Fruit fly (Drosophila melanogaster) whole organism, embryonic: ENCODE measurements around the gene DPCoAC.
A peak's percentile ranks its signal among the peaks of the same experiment; 100 is the strongest.

Experiments
- ATbp ChIP-seq: fragments of 200-800 bp; sonication (Bioruptor generic); optimal IDR thresholded peaks from 2 replicates; lab custom pipeline; 2017; ENCODE audit warnings: missing biosample characterization, mild to moderate bottlenecking, missing genetic modification characterization, missing genetic modification reagents
- Aef1 ChIP-seq: fragments of 200-800 bp; sonication (Bioruptor generic); IDR thresholded peaks from 3 replicates; pipeline ENCODE4 v1.3.6; 2022; ENCODE audit warnings: missing biosample characterization, missing genetic modification characterization
- B-H1 ChIP-seq: fragments of 200-800 bp; sonication (Bioruptor generic); IDR thresholded peaks from 3 replicates; pipeline ENCODE4 v1.3.6; 2022; ENCODE audit warnings: missing biosample characterization, missing genetic modification characterization
- Bgb ChIP-seq: fragments of 200-800 bp; sonication (Bioruptor generic); IDR thresholded peaks from 2 replicates; pipeline ENCODE4 v1.3.6; 2022; ENCODE audit warnings: missing biosample characterization, missing genetic modification characterization; ENCODE audit not compliant: partially characterized antibody
- CG10565 ChIP-seq: fragments of 200-800 bp; sonication (Bioruptor generic); optimal IDR thresholded peaks from 3 replicates; lab custom pipeline; 2016; ENCODE audit warnings: missing biosample characterization, mild to moderate bottlenecking, missing genetic modification characterization
- CG10979 ChIP-seq: fragments of 200-800 bp; sonication (Bioruptor generic); optimal IDR thresholded peaks from 2 replicates; lab custom pipeline; 2018; ENCODE audit warnings: missing biosample characterization, mild to moderate bottlenecking, missing genetic modification characterization, moderate library complexity
- CG12744 ChIP-seq: fragments of 200-800 bp; sonication (Bioruptor generic); optimal IDR thresholded peaks from 2 replicates; lab custom pipeline; 2016; ENCODE audit warnings: missing biosample characterization, missing genetic modification characterization
- CG13424 ChIP-seq: fragments of 200-800 bp; sonication (Bioruptor generic); optimal IDR thresholded peaks from 2 replicates; lab custom pipeline; 2019; ENCODE audit warnings: missing biosample characterization, mild to moderate bottlenecking, missing genetic modification characterization, moderate library complexity
- CG13624 ChIP-seq: fragments of 200-800 bp; sonication (Bioruptor generic); optimal IDR thresholded peaks from 2 replicates; lab custom pipeline; 2016; ENCODE audit warnings: missing biosample characterization, missing genetic modification characterization
- CG14050 ChIP-seq: fragments of 200-800 bp; sonication (Bioruptor generic); IDR thresholded peaks from 3 replicates; pipeline ENCODE4 v1.3.6; 2022; ENCODE audit warnings: missing biosample characterization, missing genetic modification characterization
- CG14441 ChIP-seq: fragments of 200-800 bp; sonication (Bioruptor generic); IDR thresholded peaks from 2 replicates; pipeline ENCODE4 v1.3.6; 2022; ENCODE audit warnings: missing biosample characterization, missing genetic modification characterization
- CG14710 ChIP-seq: fragments of 200-800 bp; sonication (Bioruptor generic); optimal IDR thresholded peaks from 3 replicates; lab custom pipeline; 2019; ENCODE audit warnings: missing biosample characterization, mild to moderate bottlenecking, missing genetic modification characterization, moderate library complexity
- CG15514 ChIP-seq: fragments of 200-800 bp; sonication (Bioruptor generic); optimal IDR thresholded peaks from 3 replicates; lab custom pipeline; 2017; ENCODE audit warnings: missing biosample characterization, missing genetic modification characterization, mild to moderate bottlenecking, moderate library complexity, missing genetic modification reagents
- CG15696 ChIP-seq: fragments of 200-800 bp; sonication (Bioruptor generic); optimal IDR thresholded peaks from 2 replicates; lab custom pipeline; 2019; ENCODE audit warnings: missing biosample characterization, mild to moderate bottlenecking, missing genetic modification characterization, moderate library complexity
- CG16813 ChIP-seq: fragments of 200-800 bp; sonication (Bioruptor generic); IDR thresholded peaks from 3 replicates; pipeline ENCODE4 v1.3.6; 2022; ENCODE audit warnings: missing biosample characterization, missing genetic modification characterization; ENCODE audit not compliant: partially characterized antibody
- CG18619 ChIP-seq: fragments of 200-800 bp; sonication (Bioruptor generic); optimal IDR thresholded peaks from 3 replicates; lab custom pipeline; 2017; ENCODE audit warnings: missing biosample characterization, mild to moderate bottlenecking, missing genetic modification characterization
- CG2202 ChIP-seq: fragments of 200-800 bp; sonication (Bioruptor generic); optimal IDR thresholded peaks from 2 replicates; lab custom pipeline; 2018; ENCODE audit warnings: missing biosample characterization, mild to moderate bottlenecking, missing genetic modification characterization
- CG3407 ChIP-seq: fragments of 200-800 bp; sonication (Bioruptor generic); optimal IDR thresholded peaks from 2 replicates; lab custom pipeline; 2018; ENCODE audit warnings: missing biosample characterization, mild to moderate bottlenecking, missing genetic modification characterization
- CG34422 ChIP-seq: fragments of 200-800 bp; sonication (Bioruptor generic); IDR thresholded peaks from 3 replicates; pipeline ENCODE4 v1.3.6; 2022; ENCODE audit warnings: missing biosample characterization, missing genetic modification characterization
- CG43689 ChIP-seq: fragments of 200-800 bp; sonication (Bioruptor generic); IDR thresholded peaks from 2 replicates; pipeline ENCODE4 v1.3.6; 2022; ENCODE audit warnings: missing biosample characterization, missing genetic modification characterization
- CG6791 ChIP-seq: fragments of 200-800 bp; sonication (Bioruptor generic); IDR thresholded peaks from 3 replicates; pipeline ENCODE4 v1.3.6; 2022; ENCODE audit warnings: missing biosample characterization, missing genetic modification characterization; ENCODE audit not compliant: partially characterized antibody
- CG8388 ChIP-seq: fragments of 200-800 bp; sonication (Bioruptor generic); optimal IDR thresholded peaks from 2 replicates; lab custom pipeline; 2019; ENCODE audit warnings: missing biosample characterization, mild to moderate bottlenecking, missing genetic modification characterization, moderate library complexity
- Chrac-16 ChIP-seq: fragments of 200-800 bp; sonication (Bioruptor generic); optimal IDR thresholded peaks from 3 replicates; lab custom pipeline; 2016; ENCODE audit warnings: missing biosample characterization, missing genetic modification characterization
- Dfd ChIP-seq, 2 experiments: fragments of >200 bp; optimal IDR thresholded peaks; 2 replicates each; lab custom pipeline; 2017; ENCODE audit warnings: missing biosample characterization in 2 of 2, missing genetic modification characterization in 2 of 2
- Dip3 ChIP-seq: fragments of 200-800 bp; sonication (Bioruptor generic); optimal IDR thresholded peaks from 3 replicates; lab custom pipeline; 2016; ENCODE audit warnings: missing biosample characterization, missing genetic modification characterization
- Doc2 ChIP-seq: fragments of 200-800 bp; sonication (Bioruptor generic); IDR thresholded peaks from 2 replicates; pipeline ENCODE4 v1.3.6; 2022; ENCODE audit warnings: missing biosample characterization, missing genetic modification characterization
- Ets97D ChIP-seq: fragments of 200-800 bp; sonication (Bioruptor generic); optimal IDR thresholded peaks from 3 replicates; lab custom pipeline; 2016; ENCODE audit warnings: missing biosample characterization, missing genetic modification characterization
- H15 ChIP-seq: fragments of 200-800 bp; sonication (Bioruptor generic); IDR thresholded peaks from 3 replicates; pipeline ENCODE4 v1.3.6; 2022; ENCODE audit warnings: missing biosample characterization, missing genetic modification characterization
- Mes4 ChIP-seq: fragments of 200-800 bp; sonication (Bioruptor generic); optimal IDR thresholded peaks from 2 replicates; lab custom pipeline; 2016; ENCODE audit warnings: missing biosample characterization, missing genetic modification characterization
- NFAT ChIP-seq: fragments of 200-800 bp; sonication (Bioruptor generic); IDR thresholded peaks from 2 replicates; pipeline ENCODE4 v1.3.6; 2022; ENCODE audit warnings: missing biosample characterization, missing genetic modification characterization
- Nf-YB ChIP-seq: fragments of 200-800 bp; sonication (Bioruptor generic); optimal IDR thresholded peaks from 3 replicates; lab custom pipeline; 2019; ENCODE audit warnings: missing biosample characterization, mild to moderate bottlenecking, missing genetic modification characterization, moderate library complexity
- Ravus ChIP-seq: fragments of 200-800 bp; sonication (Bioruptor generic); IDR thresholded peaks from 2 replicates; pipeline ENCODE4 v1.3.6; 2022; ENCODE audit warnings: missing biosample characterization, missing genetic modification characterization
- abd-A ChIP-seq: fragments of 200-800 bp; sonication (Bioruptor generic); optimal IDR thresholded peaks from 3 replicates; lab custom pipeline; 2019; ENCODE audit warnings: missing biosample characterization, mild to moderate bottlenecking, missing genetic modification characterization, moderate library complexity
- br ChIP-seq: fragments of >200 bp; optimal IDR thresholded peaks from 2 replicates; lab custom pipeline; 2017
- cad ChIP-seq: fragments of >200 bp; optimal IDR thresholded peaks from 2 replicates; lab custom pipeline; 2017; ENCODE audit warnings: missing biosample characterization, missing genetic modification characterization
- dpn ChIP-seq, 2 experiments: fragments of 200-800 bp; sonication (Bioruptor generic); optimal IDR thresholded peaks; 3 replicates each; lab custom pipeline; 2016; ENCODE audit warnings: missing biosample characterization in 2 of 2, missing genetic modification characterization in 2 of 2
- emc ChIP-seq: fragments of 200-800 bp; sonication (Bioruptor generic); optimal IDR thresholded peaks from 2 replicates; lab custom pipeline; 2016; ENCODE audit warnings: missing biosample characterization, missing genetic modification characterization
- knrl ChIP-seq: fragments of 200-800 bp; sonication (Bioruptor generic); IDR thresholded peaks from 3 replicates; pipeline ENCODE4 v1.3.6; 2022; ENCODE audit warnings: missing biosample characterization, missing genetic modification characterization; ENCODE audit not compliant: partially characterized antibody
- lola ChIP-seq, 3 experiments: fragments of >200 bp in 2 of 3; fragments of 200-800 bp in 1 of 3; sonication (Bioruptor generic) in 1 of 3; optimal IDR thresholded peaks; 2 replicates each; lab custom pipeline; 2017 to 2019; ENCODE audit warnings: missing biosample characterization in 3 of 3, missing genetic modification characterization in 3 of 3, mild to moderate bottlenecking in 1 of 3, moderate library complexity in 1 of 3
- maf-S ChIP-seq: fragments of 200-800 bp; sonication (Bioruptor generic); optimal IDR thresholded peaks from 2 replicates; lab custom pipeline; 2016; ENCODE audit warnings: missing biosample characterization, missing genetic modification characterization
- oc ChIP-seq: fragments of 200-800 bp; sonication (Bioruptor generic); optimal IDR thresholded peaks from 2 replicates; lab custom pipeline; 2018; ENCODE audit warnings: missing biosample characterization, mild to moderate bottlenecking, missing genetic modification characterization, moderate library complexity
- phol ChIP-seq: fragments of 200-800 bp; sonication (Bioruptor generic); optimal IDR thresholded peaks from 3 replicates; lab custom pipeline; 2018; ENCODE audit warnings: missing biosample characterization, mild to moderate bottlenecking, missing genetic modification characterization, moderate library complexity
- sens ChIP-seq: fragments of 200-800 bp; sonication (Bioruptor generic); peaks from one replicate; lab custom pipeline; 2016; ENCODE audit warnings: missing biosample characterization, missing genetic modification characterization
- sens-2 ChIP-seq: fragments of 200-800 bp; sonication (Bioruptor generic); IDR thresholded peaks from 2 replicates; pipeline ENCODE4 v1.3.6; 2022; ENCODE audit warnings: missing biosample characterization, missing genetic modification characterization
- sim ChIP-seq: fragments of 200-800 bp; sonication (Bioruptor generic); IDR thresholded peaks from 2 replicates; pipeline ENCODE4 v1.3.6; 2022; ENCODE audit warnings: missing biosample characterization, missing genetic modification characterization
- trh ChIP-seq: fragments of 200-800 bp; sonication (Bioruptor generic); optimal IDR thresholded peaks from 2 replicates; lab custom pipeline; 2016; ENCODE audit warnings: missing biosample characterization, missing genetic modification characterization
- unpg ChIP-seq: fragments of 200-800 bp; sonication (Bioruptor generic); optimal IDR thresholded peaks from 3 replicates; lab custom pipeline; 2018; ENCODE audit warnings: missing biosample characterization, mild to moderate bottlenecking, missing genetic modification characterization, moderate library complexity
- wor ChIP-seq: fragments of 200-800 bp; sonication (Bioruptor generic); IDR thresholded peaks from 2 replicates; pipeline ENCODE4 v1.3.6; 2022; ENCODE audit warnings: missing biosample characterization, missing genetic modification characterization
- z ChIP-seq: fragments of 200-800 bp; sonication (Bioruptor generic); IDR thresholded peaks from 3 replicates; pipeline ENCODE4 v1.3.6; 2022; ENCODE audit warnings: missing biosample characterization, missing genetic modification characterization

Gene DPCoAC

DNA sequence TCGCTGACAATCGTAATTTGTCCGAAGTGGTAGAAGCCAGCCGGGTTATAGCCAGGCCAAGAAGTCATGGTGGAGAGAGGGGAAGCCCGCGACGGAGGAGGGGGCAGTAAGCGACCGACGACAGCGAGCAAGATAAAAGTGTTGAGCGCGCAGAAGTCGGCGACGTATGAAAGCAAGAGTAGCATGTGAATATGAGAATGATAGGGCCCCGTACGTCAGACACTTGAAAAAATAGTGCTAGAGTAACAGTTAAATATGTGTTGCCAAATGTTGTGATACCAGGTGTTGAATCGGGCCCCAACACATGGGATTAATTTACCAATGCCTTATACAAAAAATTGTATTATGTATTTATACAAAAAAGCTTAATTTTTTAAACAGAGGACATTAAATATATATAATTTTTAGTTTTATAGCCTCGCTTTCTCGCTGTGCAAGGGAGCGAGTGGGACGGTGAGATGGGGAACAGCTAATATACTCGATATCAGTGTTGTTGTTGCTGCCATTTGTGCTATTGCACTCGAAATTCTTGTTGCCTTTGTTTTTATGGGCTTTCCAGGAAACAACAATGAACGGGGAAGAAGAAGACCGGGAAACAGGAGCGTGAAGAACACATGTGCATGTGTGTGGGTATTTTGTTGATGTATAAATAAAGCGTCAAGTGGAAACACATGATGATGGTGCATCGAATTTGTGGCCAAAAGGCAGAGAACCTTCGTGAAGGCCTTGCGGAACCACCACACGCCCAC lies 7.4 kb downstream of the DPCoAC start (continued):
- no peak for TF ChIP-seq CG13624
- TF ChIP-seq CG2202 (tag; lab: Kevin White, UChicago), result peak; percentile 75
- peak; percentile 90 for TF ChIP-seq CG13424 (tag; lab: Kevin White, UChicago)
- peak; percentile 25 for TF ChIP-seq trh (GFP tag; lab: Kevin White, UChicago)
- peak; percentile 25 for TF ChIP-seq CG10565 (GFP tag; lab: Kevin White, UChicago)
- TF ChIP-seq sens-2 (GFP tag; lab: Robert Waterston, UW), result peak; percentile 69; the same call in 1 of the 2 replicates
- TF ChIP-seq CG15696 (tag; lab: Kevin White, UChicago), result peak; percentile 87
- peak; percentile 81 for TF ChIP-seq ATbp (GFP tag; lab: Kevin White, UChicago)
- TF ChIP-seq phol (tag; lab: Kevin White, UChicago), result peak; percentile 90
- no peak for TF ChIP-seq maf-S (GFP tag; lab: Kevin White, UChicago)
- 0 out of 3 replicates have a peak, but pooled peaks have one; percentile 4 for TF ChIP-seq z (GFP tag; lab: Robert Waterston, UW)
- peak; percentile 63 for TF ChIP-seq sim
- peak; percentile 16 for TF ChIP-seq Mes4 (GFP tag; lab: Kevin White, UChicago)
- peak; percentile 74 for TF ChIP-seq CG14050 (GFP tag; lab: Robert Waterston, UW)
- peak; percentile 69 for TF ChIP-seq CG34422
- no peak for TF ChIP-seq abd-A (tag; lab: Kevin White, UChicago)
- TF ChIP-seq Bgb (GFP tag; lab: Robert Waterston, UW), result peak; percentile 35; the same call in 1 of the 2 replicates
- peak; percentile 75 for TF ChIP-seq CG3407
- peak; percentile 86 for TF ChIP-seq CG8388
- 0 out of 3 replicates have a peak, but pooled peaks have one; percentile 22 for TF ChIP-seq knrl (GFP tag; lab: Robert Waterston, UW)
- peak; percentile 20 to 78 for TF ChIP-seq dpn (GFP tag; optimal IDR thresholded peaks at IDR 0.05; lab: Kevin White, UChicago)
- peak; percentile 91 for TF ChIP-seq sens (GFP tag; lab: Kevin White, UChicago)
- TF ChIP-seq CG15514 (GFP tag; lab: Kevin White, UChicago), result peak; percentile 67
- no peak for TF ChIP-seq Dip3 (GFP tag; lab: Kevin White, UChicago)
- TF ChIP-seq Chrac-16 (GFP tag; lab: Kevin White, UChicago), result peak; percentile 70
- peak; percentile 74; the same call in 2 of the 3 replicates for TF ChIP-seq H15 (GFP tag; lab: Robert Waterston, UW)
- TF ChIP-seq Doc2 (GFP tag; lab: Robert Waterston, UW), result 0 out of 2 replicates have a peak, but pooled peaks have one; percentile 6
- peak; percentile 83 for TF ChIP-seq CG14710 (tag; lab: Kevin White, UChicago)
- TF ChIP-seq CG14441 (GFP tag; lab: Robert Waterston, UW), result peak; percentile 80
- TF ChIP-seq CG43689 (GFP tag; lab: Robert Waterston, UW), result peak; percentile 37; the same call in 1 of the 2 replicates
- peak; percentile 54 for TF ChIP-seq Nf-YB (GFP tag; lab: Kevin White, UChicago)
- TF ChIP-seq Ets97D (GFP tag; lab: Kevin White, UChicago), result peak; percentile 8
- TF ChIP-seq oc (tag; lab: Kevin White, UChicago), result peak; percentile 82
- TF ChIP-seq br (lab: Kevin White, UChicago), result no peak
- peak; percentile 24 for TF ChIP-seq cad
- peak; percentile 33; the same call in 1 of the 2 replicates for TF ChIP-seq NFAT
- 0 out of 3 replicates have a peak, but pooled peaks have one; percentile 5 for TF ChIP-seq CG6791 (GFP tag; lab: Robert Waterston, UW)
- TF ChIP-seq CG12744 (GFP tag; lab: Kevin White, UChicago), result no peak
- no peak for TF ChIP-seq CG16813 (GFP tag; lab: Robert Waterston, UW)
- TF ChIP-seq wor, result peak; percentile 77
- TF ChIP-seq B-H1 (GFP tag; lab: Robert Waterston, UW), result peak; percentile 75
- TF ChIP-seq unpg (GFP tag; lab: Kevin White, UChicago), result peak; percentile 88
- peak; percentile 40; the same call in 1 of the 2 replicates for TF ChIP-seq Ravus
- no peak for TF ChIP-seq emc (GFP tag; lab: Kevin White, UChicago)
- peak; percentile 86 for TF ChIP-seq CG18619 (GFP tag; lab: Kevin White, UChicago)
- TF ChIP-seq lola (GFP tag; optimal IDR thresholded peaks at IDR 0.05; lab: Kevin White, UChicago), result peak in 1 of 3 experiments; percentile 82
- TF ChIP-seq CG10979 (tag; lab: Kevin White, UChicago), result peak; percentile 92
- no peak for TF ChIP-seq Dfd (GFP tag; optimal IDR thresholded peaks at IDR 0.05; lab: Kevin White, UChicago)
- peak; percentile 84 for TF ChIP-seq Aef1 (GFP tag; lab: Robert Waterston, UW)
